Fruit fly (Drosophila melanogaster): ENCODE data around the gene Caf1-180.
A peak's percentile ranks its signal among the peaks of the same experiment; 100 is the strongest.

Gene Caf1-180

DNA sequence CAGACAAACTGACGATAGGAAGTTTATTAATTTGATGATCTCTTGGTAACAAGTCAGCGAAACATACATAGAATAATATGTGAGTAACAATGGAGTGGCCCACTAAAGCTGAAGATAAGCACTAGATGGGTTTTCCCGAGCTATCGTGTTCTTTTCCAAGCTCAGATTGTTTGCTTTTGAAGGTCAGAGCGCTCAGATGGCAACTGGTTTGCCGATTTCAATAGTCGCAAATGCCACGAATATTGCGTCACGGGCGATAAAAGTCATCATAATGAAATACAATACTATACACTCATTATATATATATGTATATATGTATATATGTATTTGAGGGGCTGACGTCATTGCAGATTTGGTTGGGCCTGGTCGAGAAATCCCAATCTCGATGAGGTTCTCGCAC, 26.2 kb downstream of the Caf1-180 start:
- TF ChIP-seq Hr39 (GFP tag; optimal IDR thresholded peaks at IDR 0.05), result no peak

- no peak for TF ChIP-seq Sox14 (GFP tag; optimal IDR thresholded peaks at IDR 0.05)
- no peak for TF ChIP-seq Eip75B (GFP tag; optimal IDR thresholded peaks at IDR 0.05)
- TF ChIP-seq CG16779 (tag; optimal IDR thresholded peaks at IDR 0.05), result no peak
- TF ChIP-seq fd85E (GFP tag; optimal IDR thresholded peaks at IDR 0.05), result no peak
- no peak for TF ChIP-seq Lpt (GFP tag; optimal IDR thresholded peaks at IDR 0.05)
- TF ChIP-seq CG11902 (GFP tag; optimal IDR thresholded peaks at IDR 0.05), result no peak
- no peak for TF ChIP-seq net (GFP tag; optimal IDR thresholded peaks at IDR 0.05)
- TF ChIP-seq CG11762 (GFP tag; optimal IDR thresholded peaks at IDR 0.05; ENCODE audit: insufficient read depth), result no peak
- TF ChIP-seq CG10631 (GFP tag; optimal IDR thresholded peaks at IDR 0.05), result no peak
- no peak for TF ChIP-seq Gug (GFP tag; IDR thresholded peaks at IDR 0.05)
- TF ChIP-seq eg (GFP tag; IDR thresholded peaks at IDR 0.05), result no peak
- no peak for TF ChIP-seq CG8119 (GFP tag; IDR thresholded peaks at IDR 0.05)
- no peak for TF ChIP-seq CG15336 (GFP tag; IDR thresholded peaks at IDR 0.05)
- no peak for TF ChIP-seq Sox15 (GFP tag; optimal IDR thresholded peaks at IDR 0.05)
- no peak for TF ChIP-seq topi (GFP tag; optimal IDR thresholded peaks at IDR 0.05)
- TF ChIP-seq spab (GFP tag; optimal IDR thresholded peaks at IDR 0.05), result no peak
- no peak for TF ChIP-seq salr (GFP tag; optimal IDR thresholded peaks at IDR 0.05)
- no peak for TF ChIP-seq Ets21C (GFP tag; optimal IDR thresholded peaks at IDR 0.05)
- TF ChIP-seq CG11294 (GFP tag; IDR thresholded peaks at IDR 0.05), result no peak
These were observed 27.0 kb downstream of the Caf1-180 start for dm6 chrX:8579097-8579496.

dm6 chrX:8576675-8577074, 29.4 kb downstream of the Caf1-180 start:
- TF ChIP-seq CG6276 (GFP tag; optimal IDR thresholded peaks at IDR 0.05), result no peak
- TF ChIP-seq spab (GFP tag; optimal IDR thresholded peaks at IDR 0.05), result no peak
- TF ChIP-seq CG6808 (GFP tag; optimal IDR thresholded peaks at IDR 0.05), result no peak
- TF ChIP-seq svp (GFP tag), result no peak
- TF ChIP-seq CG11902 (GFP tag; optimal IDR thresholded peaks at IDR 0.05), result no peak
- no peak for TF ChIP-seq Eip93F (GFP tag; optimal IDR thresholded peaks at IDR 0.05)
- no peak for TF ChIP-seq CG10669 (GFP tag; optimal IDR thresholded peaks at IDR 0.05)
- no peak for TF ChIP-seq OdsH (GFP tag; optimal IDR thresholded peaks at IDR 0.05)
- TF ChIP-seq CG4318 (GFP tag; optimal IDR thresholded peaks at IDR 0.05), result no peak
- TF ChIP-seq CG32006 (GFP tag; optimal IDR thresholded peaks at IDR 0.05), result no peak
- no peak for TF ChIP-seq Ets96B (tag; optimal IDR thresholded peaks at IDR 0.05)
- no peak for TF ChIP-seq CG7368 (GFP tag; optimal IDR thresholded peaks at IDR 0.05)
- no peak for TF ChIP-seq Blimp-1 (GFP tag; optimal IDR thresholded peaks at IDR 0.05)

DNA sequence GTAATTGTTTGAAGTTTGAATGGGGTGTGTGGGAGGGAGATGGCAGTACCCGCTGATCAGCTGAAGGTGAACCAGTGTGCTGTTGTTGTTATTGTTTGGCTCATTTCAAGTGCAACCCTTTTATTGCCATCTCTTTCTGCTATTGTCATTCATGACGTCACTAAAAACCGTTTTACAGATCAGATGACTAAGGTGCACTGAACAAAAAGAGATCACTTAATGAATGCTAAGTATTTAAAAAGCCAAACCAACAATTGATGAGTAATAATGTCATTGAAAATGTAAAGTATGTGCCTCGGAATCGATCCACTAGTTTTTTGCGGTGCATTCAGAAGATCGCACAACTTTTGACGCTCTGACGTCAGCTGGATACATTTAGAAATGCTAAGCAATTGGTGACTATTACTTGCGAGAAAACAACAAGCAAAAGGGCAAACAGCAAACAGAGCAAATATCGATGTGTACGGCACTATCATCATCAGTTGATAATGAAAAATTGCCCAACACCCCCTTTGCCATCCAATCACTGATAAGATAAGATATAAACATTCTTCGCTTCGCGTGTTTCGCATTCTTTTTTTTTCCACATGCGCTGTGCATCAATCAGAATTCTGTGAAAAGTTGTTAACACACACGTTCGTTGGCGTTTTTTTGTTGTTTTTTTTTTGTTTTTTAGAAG, 31.3 kb downstream of the Caf1-180 start:
- TF ChIP-seq Hr38 (GFP tag; optimal IDR thresholded peaks at IDR 0.05) (no peak), CG31627 (GFP tag; optimal IDR thresholded peaks at IDR 0.05) (peak; percentile 45), salr (GFP tag; optimal IDR thresholded peaks at IDR 0.05) (peak in 1 of 2 experiments; percentile 63), acj6 (GFP tag; optimal IDR thresholded peaks at IDR 0.05) (peak; percentile 47), net (GFP tag; optimal IDR thresholded peaks at IDR 0.05) (peak; percentile 41), ss (GFP tag; optimal IDR thresholded peaks at IDR 0.05) (no peak), Eip78C (GFP tag) (peak; percentile 91), CG3919 (GFP tag; optimal IDR thresholded peaks at IDR 0.05) (peak; percentile 67), achi (GFP tag; optimal IDR thresholded peaks at IDR 0.05) (peak; percentile 38), CG15336 (GFP tag; IDR thresholded peaks at IDR 0.05) (peak; percentile 22; the same call in 1 of the 2 replicates), CG10669 (GFP tag; optimal IDR thresholded peaks at IDR 0.05) (peak; percentile 50), CG6792 (GFP tag; optimal IDR thresholded peaks at IDR 0.05) (peak; percentile 54), Sox15 (GFP tag; optimal IDR thresholded peaks at IDR 0.05) (peak; percentile 31), Eip75B (GFP tag; optimal IDR thresholded peaks at IDR 0.05) (peak; percentile 66), CG4318 (GFP tag; optimal IDR thresholded peaks at IDR 0.05) (no peak), CG16779 (tag; optimal IDR thresholded peaks at IDR 0.05) (no peak), Eip93F (GFP tag; optimal IDR thresholded peaks at IDR 0.05) (no peak), CG8632 (GFP tag; optimal IDR thresholded peaks at IDR 0.05) (peak; percentile 64), CG6276 (GFP tag; optimal IDR thresholded peaks at IDR 0.05) (no peak), CG32006 (GFP tag; optimal IDR thresholded peaks at IDR 0.05) (peak; percentile 49), CG6854 (GFP tag; optimal IDR thresholded peaks at IDR 0.05) (no peak), CG3032 (tag; optimal IDR thresholded peaks at IDR 0.05) (peak; percentile 28), esn (GFP tag; optimal IDR thresholded peaks at IDR 0.05) (peak; percentile 75), CG6163 (GFP tag; IDR thresholded peaks at IDR 0.05) (peak; percentile 61; the same call in 2 of the 3 replicates), Hr4 (GFP tag; optimal IDR thresholded peaks at IDR 0.05) (peak; percentile 40), CG9139 (GFP tag; optimal IDR thresholded peaks at IDR 0.05) (no peak)

Data from whole organism, prepupa.